Fruit fly (Drosophila melanogaster): ENCODE data around the gene osi.
A peak's percentile ranks its signal among the peaks of the same experiment; 100 is the strongest.

Gene osi

dm6 chr2L:16902003-16902402 lies 14.2 kb upstream of the osi start, which contains the start of gene CG12288:
Gene CG12288 (minus strand): TSS chr2L:16902218.
- TF ChIP-seq dsf (GFP tag; optimal IDR thresholded peaks at IDR 0.05; ENCODE audit: borderline replicate concordance) (no peak), CG32264 (GFP tag; optimal IDR thresholded peaks at IDR 0.05) (no peak), jim (GFP tag; optimal IDR thresholded peaks at IDR 0.05) (no peak), Dif (GFP tag; optimal IDR thresholded peaks at IDR 0.05; ENCODE audit: partially characterized antibody) (no peak), sage (GFP tag; optimal IDR thresholded peaks at IDR 0.05) (no peak), Jra (GFP tag; optimal IDR thresholded peaks at IDR 0.05) (no peak)

DNA sequence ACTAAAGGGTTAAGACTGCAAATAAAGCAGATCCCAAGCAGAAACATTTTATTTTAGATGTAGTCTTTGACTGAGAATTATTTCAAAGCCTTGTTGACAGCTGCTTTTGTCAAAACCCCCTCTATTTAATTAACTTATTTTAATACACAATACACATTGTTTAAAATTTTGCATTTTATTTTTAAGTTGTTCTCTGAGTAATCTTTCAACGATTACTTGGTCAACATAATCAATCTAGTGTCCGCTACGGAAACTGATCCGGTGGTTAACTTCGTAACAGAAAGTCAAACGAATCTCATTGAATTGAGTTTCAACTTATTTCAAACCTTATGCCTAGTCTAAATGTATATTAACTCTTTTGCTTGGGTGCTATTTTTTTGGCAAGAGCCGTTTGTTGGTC lies 12.6 kb upstream of the osi start, which contains the start of gene CG31805:
Gene CG31805 (minus strand): TSS at position 101 of the 400 bp plus-strand sequence.
- no peak for TF ChIP-seq sage (GFP tag; optimal IDR thresholded peaks at IDR 0.05)
- TF ChIP-seq Dfd (GFP tag; optimal IDR thresholded peaks at IDR 0.05), result no peak
- no peak for TF ChIP-seq Sp1 (GFP tag; optimal IDR thresholded peaks at IDR 0.05)
- TF ChIP-seq dl (GFP tag; optimal IDR thresholded peaks at IDR 0.05; ENCODE audit: insufficient read depth in 1 of 2, partially characterized antibody in 2 of 2), result no peak
- no peak for TF ChIP-seq tai (GFP tag; optimal IDR thresholded peaks at IDR 0.05)

dm6 chr2L:16889608-16890007 lies 1.8 kb upstream of the osi start, which contains the start of gene CG42556:
Gene CG42556 (plus strand): TSS chr2L:16889908.
- TF ChIP-seq br (GFP tag; optimal IDR thresholded peaks at IDR 0.05) (no peak), Dfd (GFP tag; optimal IDR thresholded peaks at IDR 0.05) (no peak), fru (GFP tag; optimal IDR thresholded peaks at IDR 0.05) (no peak), usp (GFP tag; optimal IDR thresholded peaks at IDR 0.05) (no peak), dl (GFP tag; optimal IDR thresholded peaks at IDR 0.05; ENCODE audit: insufficient read depth in 1 of 2, partially characterized antibody in 2 of 2) (no peak), sage (GFP tag; optimal IDR thresholded peaks at IDR 0.05) (no peak), pan (optimal IDR thresholded peaks at IDR 0.05) (no peak), Sp1 (GFP tag; optimal IDR thresholded peaks at IDR 0.05) (no peak)

- TF ChIP-seq sv (GFP tag; optimal IDR thresholded peaks at IDR 0.05) (no peak), Rel (GFP tag; optimal IDR thresholded peaks at IDR 0.05) (no peak), Rel (tag; optimal IDR thresholded peaks at IDR 0.05) (peak; percentile 42), Hnf4 (GFP tag; optimal IDR thresholded peaks at IDR 0.05) (peak; percentile 52), jim (GFP tag; optimal IDR thresholded peaks at IDR 0.05) (no peak), lola (GFP tag; optimal IDR thresholded peaks at IDR 0.05) (no peak), br (GFP tag; optimal IDR thresholded peaks at IDR 0.05) (peak; percentile 74), Jra (GFP tag; optimal IDR thresholded peaks at IDR 0.05) (peak; percentile 55)
Measured at dm6 chr2L:16888574-16889376, 1.0 kb upstream of the osi start.

DNA sequence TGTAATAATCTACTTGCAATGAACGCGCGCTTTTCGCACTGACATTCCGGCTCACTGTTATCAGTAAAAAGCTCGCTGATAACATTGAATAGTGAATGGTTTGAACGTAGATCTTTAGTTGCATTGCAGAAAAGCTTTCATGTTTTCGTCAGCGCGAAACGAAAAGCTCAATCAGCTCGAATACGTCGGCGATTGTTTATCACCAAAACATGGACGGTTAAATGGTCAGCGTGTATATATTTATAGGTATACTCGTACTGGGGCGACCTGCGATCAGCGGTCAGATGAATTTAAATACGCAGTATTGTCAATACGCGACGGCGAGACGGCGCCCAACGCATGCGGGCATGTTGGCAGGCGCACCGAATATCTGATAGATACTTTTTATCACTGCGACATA lies 1.3 kb downstream of the osi start:
- no peak for TF ChIP-seq Rel (GFP tag; optimal IDR thresholded peaks at IDR 0.05)
- peak; percentile 64 for TF ChIP-seq Rel (tag; optimal IDR thresholded peaks at IDR 0.05)
- no peak for TF ChIP-seq Dif (GFP tag; optimal IDR thresholded peaks at IDR 0.05; ENCODE audit: partially characterized antibody)

DNA sequence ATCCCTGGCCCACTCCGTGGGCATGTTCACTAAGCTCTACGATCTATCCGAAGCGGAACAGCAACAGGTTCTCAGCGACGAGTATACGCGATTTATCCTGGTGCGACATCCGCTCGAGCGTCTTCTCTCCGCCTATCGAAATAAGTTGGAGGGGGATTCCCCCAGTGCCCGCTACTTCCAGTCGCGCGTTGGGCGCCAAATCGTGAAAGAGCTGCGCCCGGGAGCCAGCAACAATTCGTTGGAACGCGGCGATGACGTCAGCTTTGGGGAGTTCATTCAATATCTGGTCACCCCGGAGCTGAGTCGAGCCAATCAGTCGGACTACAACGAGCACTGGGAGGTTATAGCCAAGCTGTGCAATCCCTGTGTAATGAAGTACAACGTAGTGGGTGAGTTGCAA lies 2.4 kb downstream of the osi start:
- TF ChIP-seq Hnf4 (GFP tag; optimal IDR thresholded peaks at IDR 0.05), result no peak
- TF ChIP-seq Rel (GFP tag; optimal IDR thresholded peaks at IDR 0.05), result no peak
- TF ChIP-seq Rel (tag; optimal IDR thresholded peaks at IDR 0.05), result peak; percentile 59
- TF ChIP-seq dl (GFP tag; optimal IDR thresholded peaks at IDR 0.05; ENCODE audit: insufficient read depth in 1 of 2, partially characterized antibody in 2 of 2), result no peak
- TF ChIP-seq Dfd (GFP tag; optimal IDR thresholded peaks at IDR 0.05), result no peak

DNA sequence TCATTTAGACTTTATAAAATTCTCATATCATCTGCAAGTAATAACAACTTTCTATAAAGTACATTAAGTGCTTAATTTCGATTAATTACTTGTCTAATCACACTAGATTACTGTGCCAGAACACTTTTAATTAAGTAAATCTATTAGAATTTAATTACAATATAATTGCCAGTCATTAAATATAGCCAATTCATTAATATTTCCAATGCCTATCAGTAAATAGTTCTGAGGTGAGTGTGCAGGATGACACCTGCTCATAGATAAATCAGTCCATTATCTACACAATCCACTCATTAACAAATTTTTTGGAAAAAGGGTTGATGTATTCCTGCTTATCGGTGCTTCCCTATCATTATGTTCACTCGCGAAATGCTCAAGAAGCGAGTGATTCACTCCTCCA lies 3.1 kb downstream of the osi start:
- TF ChIP-seq psq (GFP tag; optimal IDR thresholded peaks at IDR 0.05) (no peak), sage (GFP tag; optimal IDR thresholded peaks at IDR 0.05) (no peak), Dfd (GFP tag; optimal IDR thresholded peaks at IDR 0.05) (no peak), HLH106 (tag; optimal IDR thresholded peaks at IDR 0.05) (no peak), OdsH (GFP tag; optimal IDR thresholded peaks at IDR 0.05) (no peak), Sp1 (GFP tag; optimal IDR thresholded peaks at IDR 0.05) (no peak), GATAd (GFP tag; optimal IDR thresholded peaks at IDR 0.05) (no peak), Jra (GFP tag; optimal IDR thresholded peaks at IDR 0.05) (no peak), foxo (GFP tag; optimal IDR thresholded peaks at IDR 0.05) (no peak), ey (GFP tag; optimal IDR thresholded peaks at IDR 0.05) (no peak), Hr83 (GFP tag; optimal IDR thresholded peaks at IDR 0.05; ENCODE audit: poor library complexity, severe bottlenecking) (no peak)
